Fruit fly (Drosophila melanogaster): ENCODE results near the gene CG33635.

The CG33635 gene

dm6 chr2L:136131-136426 is 22.4 kb downstream of the CG33635 start:
- TF ChIP-seq CG10348 (GFP tag; IDR thresholded peaks at IDR 0.05) (no peak), CG8159 (tag; optimal IDR thresholded peaks at IDR 0.05) (no peak), CG9948 (tag; optimal IDR thresholded peaks at IDR 0.05) (no peak), CG14655 (GFP tag; optimal IDR thresholded peaks at IDR 0.05) (no peak), rn (GFP tag; IDR thresholded peaks at IDR 0.05) (no peak), Pif1B (GFP tag; optimal IDR thresholded peaks at IDR 0.05) (no peak), CG17806 (tag; optimal IDR thresholded peaks at IDR 0.05) (no peak), D1 (tag; optimal IDR thresholded peaks at IDR 0.05) (no peak), Pif1A (GFP tag; optimal IDR thresholded peaks at IDR 0.05) (no peak), EcR (GFP tag; optimal IDR thresholded peaks at IDR 0.05) (no peak), Snoo (tag; optimal IDR thresholded peaks at IDR 0.05) (no peak), gl (tag; optimal IDR thresholded peaks at IDR 0.05) (no peak), CG34367 (tag; optimal IDR thresholded peaks at IDR 0.05) (no peak), CG15710 (tag; optimal IDR thresholded peaks at IDR 0.05) (no peak), CG32121 (GFP tag; IDR thresholded peaks at IDR 0.05) (no peak), Ets98B (GFP tag; IDR thresholded peaks at IDR 0.05) (no peak), CG13204 (GFP tag; optimal IDR thresholded peaks at IDR 0.05) (no peak)

- TF ChIP-seq CG12605 (GFP tag; IDR thresholded peaks at IDR 0.05) (no peak), CG13204 (GFP tag; optimal IDR thresholded peaks at IDR 0.05) (no peak), CG10348 (GFP tag; IDR thresholded peaks at IDR 0.05) (no peak), CG8159 (tag; optimal IDR thresholded peaks at IDR 0.05) (no peak), CG32121 (GFP tag; IDR thresholded peaks at IDR 0.05) (no peak), fd96Ca (GFP tag; IDR thresholded peaks at IDR 0.05) (no peak), CG4496 (GFP tag; IDR thresholded peaks at IDR 0.05) (no peak), CG8301 (tag; optimal IDR thresholded peaks at IDR 0.05) (no peak), Snoo (tag; optimal IDR thresholded peaks at IDR 0.05) (no peak), Pif1B (GFP tag; optimal IDR thresholded peaks at IDR 0.05) (no peak), CG34367 (tag; optimal IDR thresholded peaks at IDR 0.05) (peak; percentile 3), CG15710 (tag; optimal IDR thresholded peaks at IDR 0.05) (no peak), Pif1A (GFP tag; optimal IDR thresholded peaks at IDR 0.05) (peak; percentile 25), EcR (GFP tag; optimal IDR thresholded peaks at IDR 0.05) (peak; percentile 41), D1 (tag; optimal IDR thresholded peaks at IDR 0.05) (no peak), Ets98B (GFP tag; IDR thresholded peaks at IDR 0.05) (no peak), gl (tag; optimal IDR thresholded peaks at IDR 0.05) (peak; percentile 17), CG9948 (tag; optimal IDR thresholded peaks at IDR 0.05) (no peak), rn (GFP tag; IDR thresholded peaks at IDR 0.05) (no peak), CG14655 (GFP tag; optimal IDR thresholded peaks at IDR 0.05) (no peak), CG17806 (tag; optimal IDR thresholded peaks at IDR 0.05) (no peak)
Observed at dm6 chr2L:135383-136130, 22.9 kb downstream of the CG33635 start.

- no peak for TF ChIP-seq CG12605 (GFP tag; IDR thresholded peaks at IDR 0.05)
- no peak for TF ChIP-seq CG9948 (tag; optimal IDR thresholded peaks at IDR 0.05)
- TF ChIP-seq Ets98B (GFP tag; IDR thresholded peaks at IDR 0.05): 0 out of 2 replicates have a peak, but pooled peaks have one; percentile 33
- peak; percentile 17; the same call in 1 of the 3 replicates for TF ChIP-seq fd96Ca (GFP tag; IDR thresholded peaks at IDR 0.05)
- TF ChIP-seq EcR (GFP tag; optimal IDR thresholded peaks at IDR 0.05): peak; percentile 56
Observed at dm6 chr2L:134563-135382, 23.7 kb downstream of the CG33635 start.

dm6 chr2L:131466-132270 is 26.8 kb downstream of the CG33635 start, which contains the start of gene Gs1:
TSS of gene Gs1 (plus strand) at chr2L:132077.
- TF ChIP-seq CG34367 (tag; optimal IDR thresholded peaks at IDR 0.05): peak; percentile 34
- no peak for TF ChIP-seq CG17806 (tag; optimal IDR thresholded peaks at IDR 0.05)
- no peak for TF ChIP-seq D1 (tag; optimal IDR thresholded peaks at IDR 0.05)
- peak; percentile 61 for TF ChIP-seq gl (tag; optimal IDR thresholded peaks at IDR 0.05)
- peak; percentile 35 for TF ChIP-seq EcR (GFP tag; optimal IDR thresholded peaks at IDR 0.05)
- TF ChIP-seq Ets98B (GFP tag; IDR thresholded peaks at IDR 0.05): peak; percentile 79
- peak; percentile 25 for TF ChIP-seq CG8301 (tag; optimal IDR thresholded peaks at IDR 0.05)
- peak; percentile 60; the same call in 2 of the 3 replicates for TF ChIP-seq CG4496 (GFP tag; IDR thresholded peaks at IDR 0.05)
- no peak for TF ChIP-seq rn (GFP tag; IDR thresholded peaks at IDR 0.05)
- TF ChIP-seq CG13204 (GFP tag; optimal IDR thresholded peaks at IDR 0.05): peak; percentile 44
- peak; percentile 17 for TF ChIP-seq Pif1A (GFP tag; optimal IDR thresholded peaks at IDR 0.05)
- no peak for TF ChIP-seq CG10348 (GFP tag; IDR thresholded peaks at IDR 0.05)
- peak; percentile 71 for TF ChIP-seq CG12605 (GFP tag; IDR thresholded peaks at IDR 0.05)
- TF ChIP-seq CG32121 (GFP tag; IDR thresholded peaks at IDR 0.05): no peak
- TF ChIP-seq Snoo (tag; optimal IDR thresholded peaks at IDR 0.05): no peak
- TF ChIP-seq fd96Ca (GFP tag; IDR thresholded peaks at IDR 0.05): peak; percentile 39; the same call in 1 of the 3 replicates
- TF ChIP-seq CG14655 (GFP tag; optimal IDR thresholded peaks at IDR 0.05): peak; percentile 52
- TF ChIP-seq CG8159 (tag; optimal IDR thresholded peaks at IDR 0.05): no peak
- TF ChIP-seq CG15710 (tag; optimal IDR thresholded peaks at IDR 0.05): peak; percentile 2
- TF ChIP-seq CG9948 (tag; optimal IDR thresholded peaks at IDR 0.05): no peak
- peak; percentile 13 for TF ChIP-seq Pif1B (GFP tag; optimal IDR thresholded peaks at IDR 0.05)

dm6 chr2L:130691-131090 is 27.8 kb downstream of the CG33635 start, which contains the start of gene CG3164:
TSS of gene CG3164 (minus strand) at chr2L:130791.
- no peak; the same call in 1 of the 2 replicates for TF ChIP-seq Ets98B (GFP tag; IDR thresholded peaks at IDR 0.05)
- TF ChIP-seq CG4496 (GFP tag; IDR thresholded peaks at IDR 0.05): no peak
- TF ChIP-seq Pif1B (GFP tag; optimal IDR thresholded peaks at IDR 0.05): no peak
- no peak for TF ChIP-seq CG8159 (tag; optimal IDR thresholded peaks at IDR 0.05)
- no peak for TF ChIP-seq CG8301 (tag; optimal IDR thresholded peaks at IDR 0.05)
- TF ChIP-seq Pif1A (GFP tag; optimal IDR thresholded peaks at IDR 0.05): no peak
- no peak for TF ChIP-seq gl (tag; optimal IDR thresholded peaks at IDR 0.05)
- TF ChIP-seq CG9948 (tag; optimal IDR thresholded peaks at IDR 0.05): no peak
- no peak for TF ChIP-seq rn (GFP tag; IDR thresholded peaks at IDR 0.05)
